Worm (Caenorhabditis elegans): Measurements from ENCODE around the gene mog-3.
A peak's percentile ranks its signal among the peaks of the same experiment; 100 is the strongest.

The mog-3 gene

DNA sequence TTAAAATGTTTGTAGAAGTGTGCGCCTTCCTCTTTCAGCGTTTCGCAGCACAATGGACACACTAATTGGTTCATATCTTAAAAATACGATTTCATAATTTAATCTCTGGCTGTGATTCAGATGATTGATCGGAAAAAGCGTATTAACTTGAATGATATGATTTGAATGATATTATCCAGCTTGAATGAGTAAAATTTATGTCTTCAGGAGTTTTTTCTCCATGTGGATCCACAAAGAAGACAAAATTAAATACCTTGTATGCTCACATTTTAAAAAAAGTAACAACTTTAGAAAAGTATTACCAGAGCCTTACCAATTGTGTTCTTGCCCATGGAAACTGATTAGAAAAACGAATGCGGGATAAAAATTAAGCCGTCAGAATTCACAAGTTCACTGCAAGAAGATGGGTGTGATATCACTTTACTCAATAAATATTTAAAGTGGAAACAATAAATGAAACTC is 35.0 kb upstream of the mog-3 start, which contains the start of gene ztf-8 (continued):
- TF ChIP-seq spr-3 (GFP tag; optimal IDR thresholded peaks at IDR 0.05) (peak; percentile 10), mdl-1 (tag; optimal IDR thresholded peaks at IDR 0.05) (no peak), dmd-9 (GFP tag; IDR thresholded peaks at IDR 0.05) (no peak), ceh-28 (tag; optimal IDR thresholded peaks at IDR 0.05) (no peak), daf-8 (GFP tag; IDR thresholded peaks at IDR 0.05) (no peak), mxl-3 (GFP tag; optimal IDR thresholded peaks at IDR 0.05) (no peak), gei-8 (GFP tag; optimal IDR thresholded peaks at IDR 0.05) (no peak), Y75B8A.6 (GFP tag; IDR thresholded peaks at IDR 0.05) (peak; percentile 54; the same call in 1 of the 2 replicates), dmd-6 (GFP tag; IDR thresholded peaks at IDR 0.05) (0 out of 2 replicates have a peak, but pooled peaks have one; percentile 6), pha-4 (GFP tag; IDR thresholded peaks at IDR 0.05) (peak; percentile 43; the same call in 1 of the 2 replicates), pha-4 (tag; optimal IDR thresholded peaks at IDR 0.05) (no peak), fos-1 (tag; optimal IDR thresholded peaks at IDR 0.05) (no peak), Y48G9A.11 (GFP tag; IDR thresholded peaks at IDR 0.05) (peak; percentile 65; the same call in 1 of the 2 replicates), ceh-32 (tag; optimal IDR thresholded peaks at IDR 0.05; ENCODE audit: poor library complexity) (no peak), F44E2.7 (GFP tag; IDR thresholded peaks at IDR 0.05) (no peak), dve-1 (tag; optimal IDR thresholded peaks at IDR 0.05; ENCODE audit: insufficient read depth) (peak; percentile 11), saeg-2 (GFP tag; IDR thresholded peaks at IDR 0.05) (no peak), aha-1 (tag) (peak; percentile 19), nhr-237 (tag; optimal IDR thresholded peaks at IDR 0.05) (no peak), T20F7.1 (GFP tag; optimal IDR thresholded peaks at IDR 0.05) (peak; percentile 3), mxl-2 (GFP tag; conservative IDR thresholded peaks at IDR 0.05) (no peak), egl-27 (tag; optimal IDR thresholded peaks at IDR 0.05) (no peak), Y105C5A.15 (GFP tag; IDR thresholded peaks at IDR 0.05) (no peak), hif-1 (tag; optimal IDR thresholded peaks at IDR 0.05) (no peak), lim-7 (GFP tag; IDR thresholded peaks at IDR 0.05) (no peak), Y5F2A.4 (GFP tag; optimal IDR thresholded peaks at IDR 0.05) (no peak), zag-1 (tag; optimal IDR thresholded peaks at IDR 0.05) (no peak), ama-1 (optimal IDR thresholded peaks at IDR 0.05) (peak; percentile 9), F49E8.2 (tag; optimal IDR thresholded peaks at IDR 0.05; ENCODE audit: borderline replicate concordance) (peak; percentile 81), attf-4 (tag; optimal IDR thresholded peaks at IDR 0.05) (no peak), cey-2 (tag; optimal IDR thresholded peaks at IDR 0.05; ENCODE audit: borderline replicate concordance, insufficient read depth) (no peak), egl-43 (GFP tag; IDR thresholded peaks at IDR 0.05) (no peak), unc-39 (tag; optimal IDR thresholded peaks at IDR 0.05) (no peak), nhr-111 (GFP tag; optimal IDR thresholded peaks at IDR 0.05) (no peak), lin-38 (GFP tag; IDR thresholded peaks at IDR 0.05) (peak; percentile 54), pqm-1 (tag; optimal IDR thresholded peaks at IDR 0.05) (no peak), lin-13 (GFP tag; optimal IDR thresholded peaks at IDR 0.05) (no peak), ztf-7 (tag; optimal IDR thresholded peaks at IDR 0.05) (no peak), mes-2 (tag; optimal IDR thresholded peaks at IDR 0.05; ENCODE audit: poor library complexity, severe bottlenecking) (no peak)

DNA sequence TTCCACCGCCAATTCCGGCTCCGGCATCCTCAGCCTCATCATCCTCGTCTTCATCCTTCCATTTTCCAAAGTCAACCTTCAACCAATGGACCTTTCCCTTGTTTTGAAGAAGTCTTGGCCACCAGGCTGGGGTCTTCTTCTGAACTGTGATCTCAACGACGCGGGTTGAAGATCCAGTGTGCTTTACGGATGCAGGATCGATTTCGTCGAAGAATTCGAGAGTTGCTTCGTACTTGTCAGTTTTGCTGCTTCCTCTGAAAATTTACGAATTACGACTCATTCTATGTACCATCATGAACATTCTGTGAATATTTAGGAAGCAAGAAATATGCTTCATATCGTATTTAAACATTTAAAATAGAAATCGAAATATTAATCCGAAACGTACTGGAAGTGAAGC is 34.1 kb upstream of the mog-3 start:
- TF ChIP-seq unc-62 (GFP tag; optimal IDR thresholded peaks at IDR 0.05 in 1 of 2): no peak
- no peak for TF ChIP-seq unc-62 (tag; optimal IDR thresholded peaks at IDR 0.05)
- no peak for TF ChIP-seq F37D6.2 (tag; optimal IDR thresholded peaks at IDR 0.05)
- no peak for TF ChIP-seq aha-1 (tag)
- TF ChIP-seq T26A8.4 (GFP tag; IDR thresholded peaks at IDR 0.05): 0 out of 2 replicates have a peak, but pooled peaks have one; percentile 27
- no peak for TF ChIP-seq hlh-30 (tag; optimal IDR thresholded peaks at IDR 0.05; ENCODE audit: insufficient read depth)
- TF ChIP-seq zfp-3 (GFP tag; conservative IDR thresholded peaks at IDR 0.05): 0 out of 2 replicates have a peak, but pooled peaks have one; percentile 27
- TF ChIP-seq tag-97 (GFP tag; IDR thresholded peaks at IDR 0.05): no peak
